Fruit fly (Drosophila melanogaster) whole organism, embryonic: ENCODE results near the gene sloth1.

Source experiments
- ATbp ChIP-seq: fragments of 200-800 bp; sonication (Bioruptor generic); optimal IDR thresholded peaks from 2 replicates; lab custom pipeline; 2017; ENCODE audit warnings: missing biosample characterization, mild to moderate bottlenecking, missing genetic modification characterization, missing genetic modification reagents
- Aef1 ChIP-seq: fragments of 200-800 bp; sonication (Bioruptor generic); IDR thresholded peaks from 3 replicates; pipeline ENCODE4 v1.3.6; 2022; ENCODE audit warnings: missing biosample characterization, missing genetic modification characterization
- CG10959 ChIP-seq: fragments of 200-800 bp; sonication (Bioruptor generic); IDR thresholded peaks from 2 replicates; pipeline ENCODE4 v1.3.6; 2022; ENCODE audit warnings: missing biosample characterization, missing genetic modification characterization
- CG10979 ChIP-seq: fragments of 200-800 bp; sonication (Bioruptor generic); optimal IDR thresholded peaks from 2 replicates; lab custom pipeline; 2018; ENCODE audit warnings: missing biosample characterization, mild to moderate bottlenecking, missing genetic modification characterization, moderate library complexity
- CG12299 ChIP-seq: fragments of 200-800 bp; sonication (Bioruptor generic); optimal IDR thresholded peaks from 2 replicates; lab custom pipeline; 2018; ENCODE audit warnings: missing biosample characterization, mild to moderate bottlenecking, missing genetic modification characterization
- CG12769 ChIP-seq: fragments of 200-800 bp; sonication (Bioruptor generic); optimal IDR thresholded peaks from 2 replicates; lab custom pipeline; 2019; ENCODE audit warnings: missing biosample characterization, mild to moderate bottlenecking, missing genetic modification characterization, moderate library complexity
- CG13624 ChIP-seq: fragments of 200-800 bp; sonication (Bioruptor generic); optimal IDR thresholded peaks from 2 replicates; lab custom pipeline; 2016; ENCODE audit warnings: missing biosample characterization, missing genetic modification characterization
- CG14441 ChIP-seq: fragments of 200-800 bp; sonication (Bioruptor generic); IDR thresholded peaks from 2 replicates; pipeline ENCODE4 v1.3.6; 2022; ENCODE audit warnings: missing biosample characterization, missing genetic modification characterization
- CG16779 ChIP-seq: fragments of 200-800 bp; sonication (Bioruptor generic); IDR thresholded peaks from 2 replicates; pipeline ENCODE4 v1.3.6; 2022; ENCODE audit warnings: missing biosample characterization, missing genetic modification characterization
- CG17359 ChIP-seq: fragments of 200-800 bp; sonication (Bioruptor generic); optimal IDR thresholded peaks from 3 replicates; lab custom pipeline; 2018; ENCODE audit warnings: missing biosample characterization, mild to moderate bottlenecking, missing genetic modification characterization, moderate library complexity
- CG18262 ChIP-seq: fragments of 200-800 bp; optimal IDR thresholded peaks from 3 replicates; lab custom pipeline; 2019; ENCODE audit warnings: missing biosample characterization, mild to moderate bottlenecking, missing genetic modification characterization, moderate library complexity
- CG2678 ChIP-seq: fragments of 200-800 bp; sonication (Bioruptor generic); optimal IDR thresholded peaks from 3 replicates; lab custom pipeline; 2019; ENCODE audit warnings: missing biosample characterization, mild to moderate bottlenecking, missing genetic modification characterization, moderate library complexity
- CG2712 ChIP-seq: fragments of 200-800 bp; optimal IDR thresholded peaks from 3 replicates; lab custom pipeline; 2019; ENCODE audit warnings: missing biosample characterization, mild to moderate bottlenecking, missing genetic modification characterization, moderate library complexity
- CG32532 ChIP-seq: fragments of 200-800 bp; sonication (Bioruptor generic); IDR thresholded peaks from 2 replicates; pipeline ENCODE4 v1.3.6; 2022; ENCODE audit warnings: missing biosample characterization, missing genetic modification characterization
- CG32767 ChIP-seq: fragments of 200-800 bp; sonication (Bioruptor generic); IDR thresholded peaks from 2 replicates; pipeline ENCODE4 v1.3.6; 2022; ENCODE audit warnings: missing biosample characterization, missing genetic modification characterization
- CG33557 ChIP-seq: fragments of 200-800 bp; sonication (Bioruptor generic); optimal IDR thresholded peaks from 2 replicates; lab custom pipeline; 2019; ENCODE audit warnings: missing biosample characterization, mild to moderate bottlenecking, missing genetic modification characterization, moderate library complexity
- CG4404 ChIP-seq: fragments of 200-800 bp; sonication (Bioruptor generic); IDR thresholded peaks from 2 replicates; pipeline ENCODE4 v1.3.6; 2022; ENCODE audit warnings: missing biosample characterization, missing genetic modification characterization
- CG4617 ChIP-seq: fragments of 200-800 bp; sonication (Bioruptor generic); optimal IDR thresholded peaks from 3 replicates; lab custom pipeline; 2016; ENCODE audit warnings: missing biosample characterization, missing genetic modification characterization, borderline replicate concordance
- CG7839 ChIP-seq: fragments of 200-800 bp; sonication (Bioruptor generic); optimal IDR thresholded peaks from 3 replicates; lab custom pipeline; 2018; ENCODE audit warnings: missing biosample characterization, mild to moderate bottlenecking, missing genetic modification characterization, moderate library complexity
- CG9215 ChIP-seq: fragments of 200-800 bp; sonication (Bioruptor generic); IDR thresholded peaks from 2 replicates; pipeline ENCODE4 v1.3.6; 2022; ENCODE audit warnings: missing biosample characterization, missing genetic modification characterization
- CG9727 ChIP-seq: fragments of 200-800 bp; sonication (Bioruptor generic); optimal IDR thresholded peaks from 3 replicates; lab custom pipeline; 2017; ENCODE audit warnings: missing biosample characterization, mild to moderate bottlenecking, missing genetic modification characterization
- CG9932 ChIP-seq: fragments of 200-800 bp; sonication (Bioruptor generic); IDR thresholded peaks from 2 replicates; pipeline ENCODE4 v1.3.6; 2022; ENCODE audit warnings: missing biosample characterization, missing genetic modification characterization
- HHEX ChIP-seq: fragments of 200-800 bp; sonication (Bioruptor generic); optimal IDR thresholded peaks from 3 replicates; lab custom pipeline; 2017; ENCODE audit warnings: missing biosample characterization, mild to moderate bottlenecking, missing genetic modification characterization, missing genetic modification reagents
- HmgZ ChIP-seq: fragments of 200-800 bp; sonication (Bioruptor generic); optimal IDR thresholded peaks from 2 replicates; lab custom pipeline; 2018; ENCODE audit warnings: missing biosample characterization, mild to moderate bottlenecking, missing genetic modification characterization
- Hmr ChIP-seq: fragments of 200-800 bp; sonication (Bioruptor generic); optimal IDR thresholded peaks from 3 replicates; lab custom pipeline; 2017; ENCODE audit warnings: mild to moderate bottlenecking, missing biosample characterization, missing genetic modification reagents, missing genetic modification characterization
- Hmx ChIP-seq: fragments of 200-800 bp; sonication (Bioruptor generic); optimal IDR thresholded peaks from 2 replicates; lab custom pipeline; 2016; ENCODE audit warnings: missing biosample characterization, missing genetic modification characterization
- Hr51 ChIP-seq, 2 experiments: fragments of 200-800 bp; sonication (Bioruptor generic); optimal IDR thresholded peaks; 2 replicates in 1 of 2; 3 replicates in 1 of 2; lab custom pipeline; 2016 to 2018; ENCODE audit warnings: missing biosample characterization in 2 of 2, missing genetic modification characterization in 2 of 2, mild to moderate bottlenecking in 1 of 2, moderate library complexity in 1 of 2
- Jarid2 ChIP-seq: fragments of 200-800 bp; sonication (Bioruptor generic); optimal IDR thresholded peaks from 3 replicates; lab custom pipeline; 2017; ENCODE audit warnings: mild to moderate bottlenecking, missing biosample characterization, missing genetic modification reagents, missing genetic modification characterization
- MBD-R2 ChIP-seq: fragments of 200-800 bp; sonication (Bioruptor generic); IDR thresholded peaks from 2 replicates; pipeline ENCODE4 v1.3.6; 2022; ENCODE audit warnings: missing biosample characterization, missing genetic modification characterization
- NFAT ChIP-seq: fragments of 200-800 bp; sonication (Bioruptor generic); IDR thresholded peaks from 2 replicates; pipeline ENCODE4 v1.3.6; 2022; ENCODE audit warnings: missing biosample characterization, missing genetic modification characterization
- Pdp1 ChIP-seq, 2 experiments: fragments of 200-800 bp; sonication (Bioruptor generic); optimal IDR thresholded peaks; 3 replicates each; lab custom pipeline; 2016; ENCODE audit warnings: missing biosample characterization in 2 of 2, missing genetic modification characterization in 2 of 2, mild to moderate bottlenecking in 1 of 2, moderate library complexity in 1 of 2
- Ravus ChIP-seq: fragments of 200-800 bp; sonication (Bioruptor generic); IDR thresholded peaks from 2 replicates; pipeline ENCODE4 v1.3.6; 2022; ENCODE audit warnings: missing biosample characterization, missing genetic modification characterization
- TFAM ChIP-seq: fragments of 200-800 bp; sonication (Bioruptor generic); optimal IDR thresholded peaks from 2 replicates; lab custom pipeline; 2017; ENCODE audit warnings: missing biosample characterization, missing genetic modification characterization, inconsistent platforms
- ara ChIP-seq: fragments of 200-800 bp; sonication (Bioruptor generic); IDR thresholded peaks from 2 replicates; pipeline ENCODE4 v1.3.6; 2022; ENCODE audit warnings: missing biosample characterization, missing genetic modification characterization
- caup ChIP-seq: fragments of 200-800 bp; sonication (Bioruptor generic); optimal IDR thresholded peaks from 3 replicates; lab custom pipeline; 2017; ENCODE audit warnings: missing biosample characterization, mild to moderate bottlenecking, missing genetic modification characterization, moderate library complexity; ENCODE audit not compliant: severe bottlenecking
- chif ChIP-seq, 2 experiments: fragments of 200-800 bp; sonication (Bioruptor generic); optimal IDR thresholded peaks; 3 replicates each; lab custom pipeline; 2016; ENCODE audit warnings: missing biosample characterization in 2 of 2, missing genetic modification characterization in 2 of 2
- dmrt99B ChIP-seq: fragments of 200-800 bp; sonication (Bioruptor generic); optimal IDR thresholded peaks from 2 replicates; lab custom pipeline; 2018; ENCODE audit warnings: missing biosample characterization, mild to moderate bottlenecking, missing genetic modification characterization, moderate library complexity
- eve ChIP-seq, 2 experiments: fragments of >200 bp; optimal IDR thresholded peaks; 2 replicates each; lab custom pipeline; 2017; ENCODE audit warnings: missing biosample characterization in 2 of 2, missing genetic modification characterization in 2 of 2
- eyg ChIP-seq: fragments of 200-800 bp; sonication (Bioruptor generic); optimal IDR thresholded peaks from 3 replicates; lab custom pipeline; 2016; ENCODE audit warnings: missing biosample characterization, missing genetic modification characterization
- fru ChIP-seq: fragments of >200 bp; optimal IDR thresholded peaks from 2 replicates; lab custom pipeline; 2017
- hkb ChIP-seq, 2 experiments: fragments of 200-800 bp in 1 of 2; fragments of >200 bp in 1 of 2; sonication (Bioruptor generic) in 1 of 2; IDR thresholded peaks in 1 of 2; optimal IDR thresholded peaks in 1 of 2; 2 replicates each; pipeline versions ENCODE4 v1.3.6 to Lab custom; 2017 to 2022; ENCODE audit warnings: missing biosample characterization in 1 of 2, missing genetic modification characterization in 1 of 2
- ind ChIP-seq: fragments of 200-800 bp; sonication (Bioruptor generic); optimal IDR thresholded peaks from 3 replicates; lab custom pipeline; 2016; ENCODE audit warnings: missing biosample characterization, missing genetic modification characterization
- org-1 ChIP-seq: fragments of 200-800 bp; sonication (Bioruptor generic); optimal IDR thresholded peaks from 2 replicates; lab custom pipeline; 2017; ENCODE audit warnings: missing biosample characterization, missing genetic modification characterization
- row ChIP-seq: fragments of 200-800 bp; sonication (Bioruptor generic); IDR thresholded peaks from 3 replicates; pipeline ENCODE4 v1.3.6; 2022; ENCODE audit warnings: missing biosample characterization, missing genetic modification characterization
- sc ChIP-seq, 3 experiments: fragments of >200 bp in 2 of 3; fragments of 200-800 bp in 1 of 3; sonication (Bioruptor generic) in 1 of 3; optimal IDR thresholded peaks; 2 replicates in 2 of 3; 3 replicates in 1 of 3; lab custom pipeline; 2017; ENCODE audit warnings: mild to moderate bottlenecking in 1 of 3, missing biosample characterization in 1 of 3, missing genetic modification characterization in 1 of 3, missing genetic modification reagents in 1 of 3
- slp2 ChIP-seq: fragments of 200-800 bp; sonication (Bioruptor generic); optimal IDR thresholded peaks from 2 replicates; lab custom pipeline; 2016; ENCODE audit warnings: missing biosample characterization, missing genetic modification characterization
- usp ChIP-seq: fragments of >200 bp; optimal IDR thresholded peaks from 2 replicates; lab custom pipeline; 2017; ENCODE audit warnings: missing biosample characterization, missing genetic modification characterization
- vvl ChIP-seq: fragments of 200-800 bp; sonication (Bioruptor generic); IDR thresholded peaks from 2 replicates; pipeline ENCODE4 v1.3.6; 2022; ENCODE audit warnings: missing biosample characterization, missing genetic modification characterization

sloth1 gene

dm6 chrX:7001135-7001769 is 9.9 kb upstream of the sloth1 start (continued):
- TF ChIP-seq CG4404 (GFP tag; lab: Robert Waterston, UW) (peak; percentile 23; the same call in 1 of the 2 replicates), ATbp (peak; percentile 43), HHEX (peak; percentile 12), CG2678 (tag; lab: Kevin White, UChicago) (peak; percentile 46), CG12299 (tag; lab: Kevin White, UChicago) (peak; percentile 36), CG10959 (0 out of 2 replicates have a peak, but pooled peaks have one; percentile 20), CG32767 (GFP tag; lab: Robert Waterston, UW) (peak; percentile 49; the same call in 1 of the 2 replicates), chif (GFP tag; optimal IDR thresholded peaks at IDR 0.05; lab: Kevin White, UChicago) (no peak), MBD-R2 (GFP tag; lab: Robert Waterston, UW) (peak; percentile 26; the same call in 1 of the 2 replicates), CG9932 (GFP tag; lab: Robert Waterston, UW) (peak; percentile 39; the same call in 1 of the 2 replicates), Hmr (GFP tag; lab: Kevin White, UChicago) (peak; percentile 37), Hr51 (GFP tag; optimal IDR thresholded peaks at IDR 0.05; lab: Kevin White, UChicago) (peak; percentile 26 to 61), HmgZ (no peak), CG17359 (tag; lab: Kevin White, UChicago) (peak; percentile 60), Jarid2 (GFP tag; lab: Kevin White, UChicago) (no peak), CG12769 (tag; lab: Kevin White, UChicago) (peak; percentile 59), ara (GFP tag; lab: Robert Waterston, UW) (peak; percentile 61), hkb (optimal IDR thresholded peaks at IDR 0.05; lab: Kevin White, UChicago) (no peak), hkb (GFP tag; IDR thresholded peaks at IDR 0.05; lab: Robert Waterston, UW) (peak; percentile 38; the same call in 1 of the 2 replicates), CG4617 (no peak), CG14441 (GFP tag; lab: Robert Waterston, UW) (peak; percentile 61; the same call in 1 of the 2 replicates), vvl (GFP tag; lab: Robert Waterston, UW) (peak; percentile 74), TFAM (GFP tag; lab: Kevin White, UChicago) (no peak), Ravus (no peak), CG16779 (GFP tag; lab: Robert Waterston, UW) (0 out of 2 replicates have a peak, but pooled peaks have one; percentile 10), CG18262 (peak; percentile 73), org-1 (GFP tag; lab: Kevin White, UChicago) (peak; percentile 39), CG33557 (GFP tag; lab: Kevin White, UChicago) (no peak), Hmx (GFP tag; lab: Kevin White, UChicago) (no peak), CG2712 (tag; lab: Kevin White, UChicago) (peak; percentile 72), CG9215 (GFP tag; lab: Robert Waterston, UW) (peak; percentile 41; the same call in 1 of the 2 replicates), CG7839 (tag; lab: Kevin White, UChicago) (peak; percentile 70), usp (GFP tag; lab: Kevin White, UChicago) (no peak), eyg (GFP tag; lab: Kevin White, UChicago) (no peak), CG10979 (tag; lab: Kevin White, UChicago) (peak; percentile 35), CG13624 (peak; percentile 6), sc (optimal IDR thresholded peaks at IDR 0.05; lab: Kevin White, UChicago) (no peak), sc (GFP tag; optimal IDR thresholded peaks at IDR 0.05; lab: Kevin White, UChicago) (peak; percentile 22), slp2 (GFP tag; lab: Kevin White, UChicago) (peak; percentile 11), NFAT (GFP tag; lab: Robert Waterston, UW) (peak; percentile 36; the same call in 1 of the 2 replicates), Pdp1 (GFP tag; optimal IDR thresholded peaks at IDR 0.05; lab: Kevin White, UChicago) (peak in 1 of 2 experiments; percentile 63), fru (lab: Kevin White, UChicago) (no peak), Aef1 (GFP tag; lab: Robert Waterston, UW) (peak; percentile 49; the same call in 2 of the 3 replicates), eve (GFP tag; optimal IDR thresholded peaks at IDR 0.05; lab: Kevin White, UChicago) (peak in 1 of 2 experiments; percentile 42), ind (GFP tag; lab: Kevin White, UChicago) (peak; percentile 28), dmrt99B (peak; percentile 56), row (GFP tag; lab: Robert Waterston, UW) (peak; percentile 70), CG32532 (peak; percentile 52; the same call in 1 of the 2 replicates), CG9727 (GFP tag; lab: Kevin White, UChicago) (peak; percentile 53), caup (GFP tag; lab: Kevin White, UChicago) (peak; percentile 39)
